Fruit fly (Drosophila melanogaster) Kc167 (cell line): ENCODE data around the gene mRpL49.

Experiments used
- insv ChIP-seq: fragments of >200 bp; optimal IDR thresholded peaks from 3 replicates; lab custom pipeline; 2018; ENCODE audit warnings: missing external identifiers
- psq ChIP-seq: fragments of >200 bp; optimal IDR thresholded peaks from 2 replicates; lab custom pipeline; 2017; ENCODE audit warnings: missing external identifiers

- no peak for TF ChIP-seq insv
- TF ChIP-seq psq (lab: Kevin White, UChicago) = no peak
Observed at dm6 chrX:12939021-12939420, 32.1 kb downstream of the mRpL49 start.
